Fruit fly (Drosophila melanogaster): ENCODE results near the gene CG10359.

CG10359 gene

dm6 chr3L:3617252-3617651, 5.3 kb downstream of the CG10359 start (continued):
- peak; percentile 76 for TF ChIP-seq oc (tag; optimal IDR thresholded peaks at IDR 0.05)
- TF ChIP-seq Doc2 (GFP tag; IDR thresholded peaks at IDR 0.05): no peak
- TF ChIP-seq CG10274 (GFP tag; optimal IDR thresholded peaks at IDR 0.05): no peak
- TF ChIP-seq fd3F (GFP tag; optimal IDR thresholded peaks at IDR 0.05): no peak
- TF ChIP-seq kay (GFP tag; optimal IDR thresholded peaks at IDR 0.05): peak; percentile 49
- peak; percentile 82 for TF ChIP-seq CG4820 (GFP tag; optimal IDR thresholded peaks at IDR 0.05)
- TF ChIP-seq slbo (GFP tag; IDR thresholded peaks at IDR 0.05): peak; percentile 71; the same call in 1 of the 2 replicates
- TF ChIP-seq esg (GFP tag; conservative IDR thresholded peaks at IDR 0.05): peak; percentile 60
- TF ChIP-seq chinmo (GFP tag; IDR thresholded peaks at IDR 0.05; ENCODE audit: partially characterized antibody): no peak
- TF ChIP-seq en (GFP tag; optimal IDR thresholded peaks at IDR 0.05): peak; percentile 52
- TF ChIP-seq CG2202 (tag; optimal IDR thresholded peaks at IDR 0.05): peak; percentile 93
- peak; percentile 82 for TF ChIP-seq croc (GFP tag; conservative IDR thresholded peaks at IDR 0.05)
- TF ChIP-seq so (GFP tag; IDR thresholded peaks at IDR 0.05): peak; percentile 73; the same call in 1 of the 3 replicates
- no peak for TF ChIP-seq usp (GFP tag; optimal IDR thresholded peaks at IDR 0.05)
- peak; percentile 88 for TF ChIP-seq Ssrp (tag; optimal IDR thresholded peaks at IDR 0.05)
- TF ChIP-seq Kr (GFP tag; optimal IDR thresholded peaks at IDR 0.05): no peak
- TF ChIP-seq prd (optimal IDR thresholded peaks at IDR 0.05): no peak
- peak; percentile 89 for TF ChIP-seq prd (GFP tag; IDR thresholded peaks at IDR 0.05)
- peak; percentile 39 for TF ChIP-seq Asciz (GFP tag; optimal IDR thresholded peaks at IDR 0.05)
- peak; percentile 77 for TF ChIP-seq Usf (GFP tag; optimal IDR thresholded peaks at IDR 0.05)
- peak; percentile 56 for TF ChIP-seq ewg (GFP tag; optimal IDR thresholded peaks at IDR 0.05)
- TF ChIP-seq nmo (GFP tag; optimal IDR thresholded peaks at IDR 0.05): peak; percentile 90
- TF ChIP-seq CG11560 (tag; IDR thresholded peaks at IDR 0.05): peak; percentile 63; the same call in 1 of the 3 replicates
- peak; percentile 49 for TF ChIP-seq lab (GFP tag; optimal IDR thresholded peaks at IDR 0.05)
- TF ChIP-seq CG2889 (GFP tag; IDR thresholded peaks at IDR 0.05): peak; percentile 29; the same call in 1 of the 3 replicates
- TF ChIP-seq Opbp (GFP tag; IDR thresholded peaks at IDR 0.05; ENCODE audit: partially characterized antibody): no peak
- peak; percentile 71 for TF ChIP-seq CG17385 (GFP tag; optimal IDR thresholded peaks at IDR 0.05)
- TF ChIP-seq BtbVII (GFP tag; optimal IDR thresholded peaks at IDR 0.05): no peak
- peak; percentile 76 for TF ChIP-seq Ptx1 (GFP tag; IDR thresholded peaks at IDR 0.05)
- peak; percentile 71 for TF ChIP-seq CG17361 (GFP tag; IDR thresholded peaks at IDR 0.05)
- peak in 1 of 3 experiments; percentile 72 for TF ChIP-seq Stat92E (GFP tag; optimal IDR thresholded peaks at IDR 0.05)
- TF ChIP-seq CG3995 (GFP tag; optimal IDR thresholded peaks at IDR 0.05): no peak
- no peak for TF ChIP-seq nerfin-2 (GFP tag; IDR thresholded peaks at IDR 0.05; ENCODE audit: partially characterized antibody)
- peak; percentile 89 for TF ChIP-seq CG10959 (GFP tag; IDR thresholded peaks at IDR 0.05)
- peak; percentile 79 for TF ChIP-seq Hr3 (GFP tag; optimal IDR thresholded peaks at IDR 0.05)
- TF ChIP-seq trh (GFP tag; optimal IDR thresholded peaks at IDR 0.05): peak; percentile 61
- TF ChIP-seq CG4328 (GFP tag; optimal IDR thresholded peaks at IDR 0.05): no peak
- TF ChIP-seq Blimp-1 (GFP tag; optimal IDR thresholded peaks at IDR 0.05): peak; percentile 87
- TF ChIP-seq CG2116 (GFP tag; optimal IDR thresholded peaks at IDR 0.05): peak; percentile 7
- TF ChIP-seq HLH3B (GFP tag; IDR thresholded peaks at IDR 0.05): peak; percentile 74
- peak; percentile 48; the same call in 1 of the 2 replicates for TF ChIP-seq CG11085 (GFP tag; IDR thresholded peaks at IDR 0.05)
- no peak for TF ChIP-seq CTCF (GFP tag; optimal IDR thresholded peaks at IDR 0.05)
- TF ChIP-seq ind (GFP tag; optimal IDR thresholded peaks at IDR 0.05): peak; percentile 57
- peak; percentile 36; the same call in 1 of the 2 replicates for TF ChIP-seq CG9932 (GFP tag; IDR thresholded peaks at IDR 0.05)
- TF ChIP-seq yki (optimal IDR thresholded peaks at IDR 0.05): no peak
- peak; percentile 86 for TF ChIP-seq Nf-YB (GFP tag; optimal IDR thresholded peaks at IDR 0.05)
- TF ChIP-seq Hand (GFP tag; optimal IDR thresholded peaks at IDR 0.05): no peak
- TF ChIP-seq ato (GFP tag; IDR thresholded peaks at IDR 0.05; ENCODE audit: partially characterized antibody): no peak
- no peak for TF ChIP-seq cad (GFP tag; optimal IDR thresholded peaks at IDR 0.05)
- TF ChIP-seq peb (GFP tag; IDR thresholded peaks at IDR 0.05): peak; percentile 80
- TF ChIP-seq Hsf (GFP tag; optimal IDR thresholded peaks at IDR 0.05): peak; percentile 86
